Fruit fly (Drosophila melanogaster) whole organism, prepupa: Measurements from ENCODE around the gene CG1246.
A peak's percentile ranks its signal among the peaks of the same experiment; 100 is the strongest.

Source experiments
- CG10631 ChIP-seq: fragments of 200-800 bp; sonication (Bioruptor generic); optimal IDR thresholded peaks from 2 replicates; lab custom pipeline; 2016; ENCODE audit warnings: missing biosample characterization, missing genetic modification characterization
- CG11294 ChIP-seq: fragments of 200-800 bp; sonication (Bioruptor generic); IDR thresholded peaks from 2 replicates; pipeline ENCODE4 v1.3.6; 2022; ENCODE audit warnings: missing biosample characterization, missing genetic modification characterization
- CG11902 ChIP-seq: fragments of 200-800 bp; sonication (Bioruptor generic); optimal IDR thresholded peaks from 3 replicates; lab custom pipeline; 2016; ENCODE audit warnings: missing biosample characterization, missing genetic modification characterization
- CG15336 ChIP-seq: fragments of 200-800 bp; sonication (Bioruptor generic); IDR thresholded peaks from 2 replicates; pipeline ENCODE4 v1.3.6; 2022; ENCODE audit warnings: missing biosample characterization, missing genetic modification characterization
- CG3032 ChIP-seq: fragments of 200-800 bp; optimal IDR thresholded peaks from 2 replicates; lab custom pipeline; 2019; ENCODE audit warnings: missing biosample characterization, mild to moderate bottlenecking, missing genetic modification characterization, moderate library complexity
- CG31627 ChIP-seq: fragments of 200-800 bp; sonication (Bioruptor generic); optimal IDR thresholded peaks from 3 replicates; lab custom pipeline; 2016; ENCODE audit warnings: missing biosample characterization, missing genetic modification characterization
- CG32006 ChIP-seq: fragments of 200-800 bp; sonication (Bioruptor generic); optimal IDR thresholded peaks from 3 replicates; lab custom pipeline; 2017; ENCODE audit warnings: missing biosample characterization, mild to moderate bottlenecking, missing genetic modification characterization
- CG34406 ChIP-seq: fragments of 200-800 bp; sonication (Bioruptor generic); optimal IDR thresholded peaks from 3 replicates; lab custom pipeline; 2016; ENCODE audit warnings: missing biosample characterization, missing genetic modification characterization
- CG3919 ChIP-seq: fragments of 200-800 bp; sonication (Bioruptor generic); optimal IDR thresholded peaks from 3 replicates; lab custom pipeline; 2016; ENCODE audit warnings: missing biosample characterization, missing genetic modification characterization
- CG4318 ChIP-seq: fragments of 200-800 bp; sonication (Bioruptor generic); optimal IDR thresholded peaks from 3 replicates; lab custom pipeline; 2017; ENCODE audit warnings: missing biosample characterization, mild to moderate bottlenecking, missing genetic modification characterization
- CG6163 ChIP-seq: fragments of 200-800 bp; sonication (Bioruptor generic); IDR thresholded peaks from 3 replicates; pipeline ENCODE4 v1.3.6; 2022; ENCODE audit warnings: missing biosample characterization, missing genetic modification characterization
- CG6276 ChIP-seq: fragments of 200-800 bp; sonication (Bioruptor generic); optimal IDR thresholded peaks from 2 replicates; lab custom pipeline; 2017; ENCODE audit warnings: missing biosample characterization, mild to moderate bottlenecking, missing genetic modification characterization
- CG6792 ChIP-seq: fragments of 200-800 bp; sonication (Bioruptor generic); optimal IDR thresholded peaks from 3 replicates; lab custom pipeline; 2016; ENCODE audit warnings: missing biosample characterization, missing genetic modification characterization
- CG6854 ChIP-seq: fragments of 200-800 bp; sonication (Bioruptor generic); optimal IDR thresholded peaks from 2 replicates; lab custom pipeline; 2017; ENCODE audit warnings: missing biosample characterization, mild to moderate bottlenecking, missing genetic modification characterization
- CG8119 ChIP-seq: fragments of 200-800 bp; sonication (Bioruptor generic); IDR thresholded peaks from 3 replicates; pipeline ENCODE4 v1.3.6; 2022; ENCODE audit warnings: missing biosample characterization, missing genetic modification characterization
- CG8319 ChIP-seq: fragments of 200-800 bp; sonication (Bioruptor generic); optimal IDR thresholded peaks from 3 replicates; lab custom pipeline; 2016; ENCODE audit warnings: missing biosample characterization, missing genetic modification characterization
- CG8632 ChIP-seq: fragments of 200-800 bp; sonication (Bioruptor generic); optimal IDR thresholded peaks from 3 replicates; lab custom pipeline; 2016; ENCODE audit warnings: missing biosample characterization, missing genetic modification characterization
- CG9139 ChIP-seq: fragments of 200-800 bp; sonication (Bioruptor generic); optimal IDR thresholded peaks from 3 replicates; lab custom pipeline; 2017; ENCODE audit warnings: missing biosample characterization, mild to moderate bottlenecking, missing genetic modification characterization
- Eip75B ChIP-seq: fragments of 200-800 bp; sonication (Bioruptor generic); optimal IDR thresholded peaks from 3 replicates; lab custom pipeline; 2016; ENCODE audit warnings: missing biosample characterization, missing genetic modification characterization
- Eip78C ChIP-seq: fragments of 200-800 bp; sonication (Bioruptor generic); peaks from one replicate; lab custom pipeline; 2016; ENCODE audit warnings: missing biosample characterization, missing genetic modification characterization
- Eip93F ChIP-seq: fragments of 200-800 bp; sonication (Bioruptor generic); optimal IDR thresholded peaks from 2 replicates; lab custom pipeline; 2016; ENCODE audit warnings: missing biosample characterization, mild to moderate bottlenecking, missing genetic modification characterization
- Ets21C ChIP-seq: fragments of 200-800 bp; sonication (Bioruptor generic); optimal IDR thresholded peaks from 3 replicates; lab custom pipeline; 2016; ENCODE audit warnings: missing biosample characterization, missing genetic modification characterization
- Ets96B ChIP-seq: fragments of 200-800 bp; optimal IDR thresholded peaks from 2 replicates; lab custom pipeline; 2019; ENCODE audit warnings: missing biosample characterization, mild to moderate bottlenecking, missing genetic modification characterization, moderate library complexity
- Gug ChIP-seq: fragments of 200-800 bp; sonication (Bioruptor generic); IDR thresholded peaks from 2 replicates; pipeline ENCODE4 v1.3.6; 2022; ENCODE audit warnings: missing biosample characterization, missing genetic modification characterization
- Hr38 ChIP-seq: sonication (Bioruptor generic); optimal IDR thresholded peaks from 2 replicates; lab custom pipeline; 2016; ENCODE audit warnings: missing biosample characterization, missing genetic modification characterization
- Hr39 ChIP-seq: fragments of 200-800 bp; sonication (Bioruptor generic); optimal IDR thresholded peaks from 2 replicates; lab custom pipeline; 2016; ENCODE audit warnings: missing biosample characterization, missing genetic modification characterization
- Hr4 ChIP-seq: fragments of 200-800 bp; sonication (Bioruptor generic); optimal IDR thresholded peaks from 3 replicates; lab custom pipeline; 2016; ENCODE audit warnings: missing biosample characterization, missing genetic modification characterization
- Lpt ChIP-seq: fragments of 200-800 bp; sonication (Bioruptor generic); optimal IDR thresholded peaks from 3 replicates; lab custom pipeline; 2016; ENCODE audit warnings: missing biosample characterization, missing genetic modification characterization
- Met ChIP-seq: fragments of 200-800 bp; sonication (Bioruptor generic); optimal IDR thresholded peaks from 3 replicates; lab custom pipeline; 2016; ENCODE audit warnings: missing biosample characterization, missing genetic modification characterization
- OdsH ChIP-seq: fragments of 200-800 bp; sonication (Bioruptor generic); optimal IDR thresholded peaks from 3 replicates; lab custom pipeline; 2016; ENCODE audit warnings: missing biosample characterization, missing genetic modification characterization
- Sox102F ChIP-seq: fragments of 200-800 bp; sonication (Bioruptor generic); optimal IDR thresholded peaks from 2 replicates; lab custom pipeline; 2016; ENCODE audit warnings: missing biosample characterization, mild to moderate bottlenecking, missing genetic modification characterization
- Sox14 ChIP-seq: fragments of 200-800 bp; sonication (Bioruptor generic); optimal IDR thresholded peaks from 3 replicates; lab custom pipeline; 2016; ENCODE audit warnings: missing biosample characterization, missing genetic modification characterization
- acj6 ChIP-seq: fragments of 200-800 bp; sonication (Bioruptor generic); optimal IDR thresholded peaks from 3 replicates; lab custom pipeline; 2016; ENCODE audit warnings: missing biosample characterization, missing genetic modification characterization
- cyc ChIP-seq: fragments of 200-800 bp; sonication (Bioruptor generic); optimal IDR thresholded peaks from 3 replicates; lab custom pipeline; 2016; ENCODE audit warnings: missing biosample characterization, missing genetic modification characterization
- dsx ChIP-seq: fragments of 200-800 bp; optimal IDR thresholded peaks from 3 replicates; lab custom pipeline; 2019; ENCODE audit warnings: missing biosample characterization, mild to moderate bottlenecking, missing genetic modification characterization, moderate library complexity; ENCODE audit not compliant: poor library complexity, severe bottlenecking
- esn ChIP-seq: fragments of 200-800 bp; sonication (Bioruptor generic); optimal IDR thresholded peaks from 2 replicates; lab custom pipeline; 2016; ENCODE audit warnings: missing biosample characterization, mild to moderate bottlenecking, missing genetic modification characterization, moderate library complexity
- fd59A ChIP-seq: fragments of 200-800 bp; sonication (Bioruptor generic); optimal IDR thresholded peaks from 2 replicates; lab custom pipeline; 2017; ENCODE audit warnings: missing biosample characterization, mild to moderate bottlenecking, missing genetic modification characterization, missing genetic modification reagents
- fd85E ChIP-seq: fragments of 200-800 bp; sonication (Bioruptor generic); optimal IDR thresholded peaks from 3 replicates; lab custom pipeline; 2016; ENCODE audit warnings: missing biosample characterization, missing genetic modification characterization
- net ChIP-seq: fragments of 200-800 bp; sonication (Bioruptor generic); optimal IDR thresholded peaks from 3 replicates; lab custom pipeline; 2016; ENCODE audit warnings: missing biosample characterization, missing genetic modification characterization
- pdm3 ChIP-seq: fragments of 200-800 bp; sonication (Bioruptor generic); optimal IDR thresholded peaks from 3 replicates; lab custom pipeline; 2016; ENCODE audit warnings: missing biosample characterization, missing genetic modification characterization
- salr ChIP-seq, 2 experiments: fragments of 200-800 bp; sonication (Bioruptor generic); optimal IDR thresholded peaks; 3 replicates each; lab custom pipeline; 2016 to 2018; ENCODE audit warnings: missing biosample characterization in 2 of 2, missing genetic modification characterization in 2 of 2, mild to moderate bottlenecking in 1 of 2
- ss ChIP-seq, 2 experiments: fragments of 200-800 bp; sonication (Bioruptor generic); optimal IDR thresholded peaks; 2 replicates in 1 of 2; 3 replicates in 1 of 2; lab custom pipeline; 2017 to 2018; ENCODE audit warnings: mild to moderate bottlenecking in 2 of 2, missing biosample characterization in 2 of 2, missing genetic modification characterization in 2 of 2, moderate library complexity in 1 of 2
- topi ChIP-seq: fragments of 200-800 bp; sonication (Bioruptor generic); optimal IDR thresholded peaks from 3 replicates; lab custom pipeline; 2016; ENCODE audit warnings: missing biosample characterization, missing genetic modification characterization
- vri ChIP-seq: fragments of 200-800 bp; sonication (Bioruptor generic); optimal IDR thresholded peaks from 3 replicates; lab custom pipeline; 2016; ENCODE audit warnings: missing biosample characterization, mild to moderate bottlenecking, missing genetic modification characterization

CG1246 gene

dm6 chr3L:2634929-2635799 lies 12.7 kb upstream of the CG1246 start (continued):
- peak; percentile 77 for TF ChIP-seq cyc (GFP tag; lab: Kevin White, UChicago)
- TF ChIP-seq Ets96B, result peak; percentile 8
- TF ChIP-seq CG6163 (GFP tag; lab: Robert Waterston, UW), result peak; percentile 93
- peak; percentile 76 for TF ChIP-seq Sox14
- no peak for TF ChIP-seq CG11902 (GFP tag; lab: Kevin White, UChicago)
- TF ChIP-seq Eip93F (GFP tag; lab: Kevin White, UChicago), result no peak
- peak; percentile 78 for TF ChIP-seq CG34406 (GFP tag; lab: Kevin White, UChicago)
- TF ChIP-seq CG4318, result no peak
- no peak for TF ChIP-seq CG6276 (GFP tag; lab: Kevin White, UChicago)
- peak; percentile 73 for TF ChIP-seq CG9139 (GFP tag; lab: Kevin White, UChicago)
- TF ChIP-seq, all 60 proteins: peak for 52

DNA sequence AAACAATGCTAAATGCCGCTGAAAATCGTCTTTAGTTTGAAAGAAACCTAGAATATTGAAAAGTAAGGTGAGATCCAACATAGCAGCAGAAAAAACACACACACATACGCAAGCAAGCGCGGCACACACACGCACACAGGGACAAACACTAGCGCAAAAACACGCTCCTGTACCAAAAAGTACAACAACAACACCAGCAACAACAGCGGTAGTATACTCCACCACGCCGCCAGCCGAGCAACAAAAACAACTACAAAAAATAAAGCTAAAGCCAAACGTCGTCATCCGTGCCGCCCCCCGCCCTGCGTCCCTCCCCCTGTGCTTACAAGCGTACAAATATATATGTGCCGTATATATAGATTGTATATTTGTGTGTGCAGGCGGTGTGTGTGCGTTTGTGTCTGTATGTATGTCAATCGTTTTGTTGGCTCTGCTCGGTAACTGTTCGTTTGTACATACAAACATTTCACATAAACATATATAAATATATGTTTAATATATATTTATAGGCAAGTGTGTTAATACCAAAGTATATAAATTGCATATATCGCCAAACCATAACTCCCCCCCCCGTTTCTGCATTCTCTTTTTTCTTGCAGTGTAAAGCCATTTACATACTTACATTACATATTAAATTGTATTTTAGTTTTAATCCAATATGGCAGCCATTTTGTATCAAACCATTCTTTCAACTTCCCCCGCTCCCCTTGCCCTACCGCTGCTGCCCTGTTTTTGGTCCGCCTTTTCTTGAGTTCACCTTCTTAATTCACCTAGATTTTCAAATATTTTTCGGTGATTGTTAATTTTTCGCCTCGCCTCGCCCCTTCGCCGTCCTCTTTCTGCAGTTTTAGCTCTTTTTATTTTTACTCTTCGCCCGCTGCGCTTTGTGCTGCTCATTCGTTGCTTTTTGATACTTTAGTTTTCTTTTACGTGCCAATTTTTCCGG lies 11.6 kb upstream of the CG1246 start:
- peak; percentile 28 for TF ChIP-seq esn (GFP tag; lab: Kevin White, UChicago)
- TF ChIP-seq Gug, result peak; percentile 27; the same call in 1 of the 2 replicates
- TF ChIP-seq dsx (GFP tag; lab: Kevin White, UChicago), result peak; percentile 15
- peak in 1 of 2 experiments; percentile 36 for TF ChIP-seq ss (GFP tag; optimal IDR thresholded peaks at IDR 0.05; lab: Kevin White, UChicago)
- peak; percentile 61 for TF ChIP-seq Ets96B
- peak; percentile 39 for TF ChIP-seq acj6
- TF ChIP-seq net (GFP tag; lab: Kevin White, UChicago), result peak; percentile 37
- TF ChIP-seq Hr38 (GFP tag; lab: Kevin White, UChicago), result no peak
- TF ChIP-seq CG6163 (GFP tag; lab: Robert Waterston, UW), result peak; percentile 78
- TF ChIP-seq CG9139 (GFP tag; lab: Kevin White, UChicago), result peak; percentile 38
- peak; percentile 41 for TF ChIP-seq pdm3 (GFP tag; lab: Kevin White, UChicago)
- TF ChIP-seq CG6854 (GFP tag; lab: Kevin White, UChicago), result no peak
- peak; percentile 2 for TF ChIP-seq CG6792 (GFP tag; lab: Kevin White, UChicago)
- peak; percentile 18 for TF ChIP-seq Sox102F
- TF ChIP-seq Hr39 (GFP tag; lab: Kevin White, UChicago), result peak; percentile 11
- TF ChIP-seq CG10631 (GFP tag; lab: Kevin White, UChicago), result no peak
- TF ChIP-seq CG34406 (GFP tag; lab: Kevin White, UChicago), result peak; percentile 67
- peak; percentile 42 for TF ChIP-seq CG8632 (GFP tag; lab: Kevin White, UChicago)
- peak; percentile 46; the same call in 1 of the 2 replicates for TF ChIP-seq CG11294
- TF ChIP-seq Eip93F (GFP tag; lab: Kevin White, UChicago), result no peak
- TF ChIP-seq OdsH (GFP tag; lab: Kevin White, UChicago), result peak; percentile 70
- TF ChIP-seq cyc (GFP tag; lab: Kevin White, UChicago), result no peak
- peak; percentile 16 for TF ChIP-seq CG11902 (GFP tag; lab: Kevin White, UChicago)
- TF ChIP-seq CG4318, result no peak
- TF ChIP-seq fd59A (GFP tag; lab: Kevin White, UChicago), result no peak
- peak; percentile 12 for TF ChIP-seq CG31627 (GFP tag; lab: Kevin White, UChicago)
- peak; percentile 47 for TF ChIP-seq CG3032 (tag; lab: Kevin White, UChicago)
- TF ChIP-seq fd85E (GFP tag; lab: Kevin White, UChicago), result no peak
- TF ChIP-seq Hr4 (GFP tag; lab: Kevin White, UChicago), result peak; percentile 38
- peak; percentile 30 for TF ChIP-seq CG8319 (GFP tag; lab: Kevin White, UChicago)
- TF ChIP-seq CG8119 (GFP tag; lab: Robert Waterston, UW), result peak; percentile 77
- TF ChIP-seq CG3919 (GFP tag; lab: Kevin White, UChicago), result peak; percentile 77
- no peak for TF ChIP-seq CG32006 (GFP tag; lab: Kevin White, UChicago)
- TF ChIP-seq vri, result peak; percentile 12
- TF ChIP-seq Lpt (GFP tag; lab: Kevin White, UChicago), result peak; percentile 52
- no peak for TF ChIP-seq Eip75B (GFP tag; lab: Kevin White, UChicago)
- TF ChIP-seq CG15336, result peak; percentile 72
- TF ChIP-seq salr (GFP tag; optimal IDR thresholded peaks at IDR 0.05; lab: Kevin White, UChicago), result no peak
- TF ChIP-seq Eip78C, result peak; percentile 82
- peak; percentile 40 for TF ChIP-seq Met
- TF ChIP-seq topi (GFP tag; lab: Kevin White, UChicago), result peak; percentile 46
- no peak for TF ChIP-seq Ets21C (GFP tag; lab: Kevin White, UChicago)
